Worm (Caenorhabditis elegans) whole organism, L4 larva: ENCODE results near the gene ZK686.2.

Experiments used
- F10B5.3 ChIP-seq: sonication (generic microtip); optimal IDR thresholded peaks from 2 replicates; lab custom pipeline; 2016; ENCODE audit warnings: mild to moderate bottlenecking, missing genetic modification characterization, missing compliant biosample characterization
- F26F4.8 ChIP-seq: fragments of 200-800 bp; sonication (Bioruptor generic); conservative IDR thresholded peaks from 2 replicates; pipeline ENCODE4 v1.3.6; 2022; ENCODE audit warnings: missing genetic modification characterization, missing compliant biosample characterization
- R02D3.7 ChIP-seq: fragments of 150-350 bp; sonication (generic microtip); optimal IDR thresholded peaks from 3 replicates; lab custom pipeline; 2014; ENCODE audit warnings: missing biosample characterization, missing genetic modification characterization
- T20F7.1 ChIP-seq: fragments of 200-800 bp; sonication (Bioruptor generic); optimal IDR thresholded peaks from 2 replicates; lab custom pipeline; 2018; ENCODE audit warnings: mild to moderate bottlenecking, missing genetic modification characterization, missing compliant biosample characterization
- aha-1 ChIP-seq: fragments of 150-350 bp; peaks from one replicate; lab custom pipeline; 2014; ENCODE audit warnings: missing biosample characterization, missing genetic modification characterization
- ceh-28 ChIP-seq: fragments of 150-350 bp; optimal IDR thresholded peaks from 2 replicates; lab custom pipeline; 2014; ENCODE audit warnings: missing biosample characterization, missing genetic modification reagents, missing genetic modification characterization
- ceh-32 ChIP-seq: sonication (generic microtip); optimal IDR thresholded peaks from 2 replicates; lab custom pipeline; 2016; ENCODE audit warnings: mild to moderate bottlenecking, missing genetic modification characterization, missing compliant biosample characterization; ENCODE audit not compliant: poor library complexity
- ceh-44 ChIP-seq: fragments of 200-800 bp; sonication (Bioruptor generic); IDR thresholded peaks from 2 replicates; pipeline ENCODE4 v1.3.6; 2022; ENCODE audit warnings: missing genetic modification reagents, missing genetic modification characterization, missing compliant biosample characterization
- ctbp-1 ChIP-seq: fragments of 200-800 bp; sonication (Bioruptor generic); IDR thresholded peaks from 2 replicates; pipeline ENCODE4 v1.3.6; 2022; ENCODE audit warnings: missing genetic modification reagents, missing genetic modification characterization, missing compliant biosample characterization
- daf-16 ChIP-seq, 3 experiments: sonication (generic microtip); optimal IDR thresholded peaks; 2 replicates each; lab custom pipeline; 2016 to 2017; ENCODE audit warnings: missing genetic modification characterization in 3 of 3, missing genetic modification reagents in 3 of 3, mild to moderate bottlenecking in 2 of 3, missing compliant biosample characterization in 2 of 3, missing biosample characterization in 1 of 3, moderate library complexity in 1 of 3
- dmd-6 ChIP-seq: fragments of 200-800 bp; sonication (Bioruptor generic); IDR thresholded peaks from 2 replicates; pipeline ENCODE4 v1.3.6; 2022; ENCODE audit warnings: missing genetic modification reagents, missing genetic modification characterization, missing compliant biosample characterization
- dmd-9 ChIP-seq: fragments of 200-800 bp; sonication (Bioruptor generic); IDR thresholded peaks from 2 replicates; pipeline ENCODE4 v1.3.6; 2022; ENCODE audit warnings: missing genetic modification reagents, missing genetic modification characterization, missing compliant biosample characterization
- dve-1 ChIP-seq: sonication (generic microtip); optimal IDR thresholded peaks from 2 replicates; lab custom pipeline; 2017; ENCODE audit warnings: antibody characterized with exemption, mild to moderate bottlenecking, missing genetic modification characterization, missing compliant biosample characterization; ENCODE audit not compliant: insufficient read depth
- egl-43 ChIP-seq: fragments of 200-800 bp; sonication (Bioruptor generic); IDR thresholded peaks from 2 replicates; pipeline ENCODE4 v1.3.6; 2022; ENCODE audit warnings: missing genetic modification reagents, missing genetic modification characterization, missing compliant biosample characterization
- hlh-11 ChIP-seq: fragments of 200-800 bp; sonication (Bioruptor generic); optimal IDR thresholded peaks from 2 replicates; lab custom pipeline; 2018; ENCODE audit warnings: mild to moderate bottlenecking, missing genetic modification characterization, missing compliant biosample characterization
- hlh-30 ChIP-seq: sonication (generic microtip); optimal IDR thresholded peaks from 2 replicates; lab custom pipeline; 2017; ENCODE audit warnings: antibody characterized with exemption, mild to moderate bottlenecking, missing genetic modification characterization, missing compliant biosample characterization; ENCODE audit not compliant: insufficient read depth
- hmg-1.1 ChIP-seq: fragments of 200-800 bp; sonication (Bioruptor generic); IDR thresholded peaks from 2 replicates; pipeline ENCODE4 v1.3.6; 2022; ENCODE audit warnings: missing genetic modification reagents, missing genetic modification characterization, missing compliant biosample characterization
- jun-1 ChIP-seq: fragments of 150-350 bp; optimal IDR thresholded peaks from 2 replicates; lab custom pipeline; 2014; ENCODE audit warnings: missing biosample characterization, missing genetic modification reagents, missing genetic modification characterization
- lin-1 ChIP-seq: fragments of 200-800 bp; sonication (Bioruptor generic); IDR thresholded peaks from 2 replicates; pipeline ENCODE4 v1.3.6; 2022; ENCODE audit warnings: missing genetic modification reagents, missing genetic modification characterization, missing compliant biosample characterization
- lin-15B ChIP-seq: fragments of 150-350 bp; sonication (generic microtip); optimal IDR thresholded peaks from 3 replicates; lab custom pipeline; 2014; ENCODE audit warnings: missing biosample characterization, missing genetic modification characterization
- lin-38 ChIP-seq: fragments of 200-800 bp; sonication (Bioruptor generic); IDR thresholded peaks from 2 replicates; pipeline ENCODE4 v1.3.6; 2022; ENCODE audit warnings: missing genetic modification reagents, missing genetic modification characterization, missing compliant biosample characterization
- lin-39 ChIP-seq: fragments of 150-350 bp; optimal IDR thresholded peaks from 2 replicates; lab custom pipeline; 2014; ENCODE audit warnings: missing biosample characterization, missing genetic modification reagents, missing genetic modification characterization
- lsy-2 ChIP-seq, 2 experiments: fragments of 150-350 bp in 1 of 2; sonication (generic microtip) in 1 of 2; optimal IDR thresholded peaks; 2 replicates each; lab custom pipeline; 2014 to 2017; ENCODE audit warnings: missing biosample characterization in 2 of 2, missing genetic modification characterization in 2 of 2
- madf-5 ChIP-seq, 2 experiments: fragments of 200-800 bp; sonication (Bioruptor generic); IDR thresholded peaks; 2 replicates each; pipeline ENCODE4 v1.3.6; 2022; ENCODE audit warnings: missing compliant biosample characterization in 2 of 2, missing genetic modification characterization in 2 of 2
- mxl-2 ChIP-seq: fragments of 200-800 bp; sonication (Bioruptor generic); conservative IDR thresholded peaks from 2 replicates; pipeline ENCODE4 v1.3.6; 2022; ENCODE audit warnings: missing genetic modification reagents, missing genetic modification characterization, missing compliant biosample characterization
- mxl-3 ChIP-seq: fragments of 200-800 bp; sonication (Bioruptor generic); optimal IDR thresholded peaks from 2 replicates; lab custom pipeline; 2018; ENCODE audit warnings: mild to moderate bottlenecking, missing genetic modification characterization, missing compliant biosample characterization
- nhr-28 ChIP-seq: fragments of 150-350 bp; optimal IDR thresholded peaks from 2 replicates; lab custom pipeline; 2014; ENCODE audit warnings: missing biosample characterization, missing genetic modification characterization
- nhr-42 ChIP-seq: fragments of 200-800 bp; sonication (Bioruptor generic); IDR thresholded peaks from 2 replicates; pipeline ENCODE4 v1.3.6; 2022; ENCODE audit warnings: missing genetic modification characterization, missing compliant biosample characterization
- nhr-48 ChIP-seq: sonication (generic microtip); optimal IDR thresholded peaks from 2 replicates; lab custom pipeline; 2016; ENCODE audit warnings: mild to moderate bottlenecking, missing genetic modification characterization, missing compliant biosample characterization
- nhr-77 ChIP-seq: fragments of 150-350 bp; optimal IDR thresholded peaks from 2 replicates; lab custom pipeline; 2014; ENCODE audit warnings: missing biosample characterization, missing genetic modification characterization
- php-3 ChIP-seq: fragments of 200-800 bp; sonication (Bioruptor generic); IDR thresholded peaks from 2 replicates; pipeline ENCODE4 v1.3.6; 2022; ENCODE audit warnings: missing genetic modification reagents, missing genetic modification characterization, missing compliant biosample characterization
- pqm-1 ChIP-seq: sonication (generic microtip); optimal IDR thresholded peaks from 2 replicates; lab custom pipeline; 2017; ENCODE audit warnings: missing biosample characterization, missing genetic modification characterization
- snpc-1.2 ChIP-seq: fragments of 200-800 bp; sonication (Bioruptor generic); IDR thresholded peaks from 2 replicates; pipeline ENCODE4 v1.3.6; 2022; ENCODE audit warnings: missing genetic modification reagents, missing genetic modification characterization, missing compliant biosample characterization
- tra-1 ChIP-seq: fragments of 200-800 bp; sonication (Bioruptor generic); IDR thresholded peaks from 2 replicates; pipeline ENCODE4 v1.3.6; 2022; ENCODE audit warnings: missing genetic modification reagents, missing genetic modification characterization, missing compliant biosample characterization
- unc-62 ChIP-seq, 3 experiments: fragments of 150-350 bp in 1 of 3; sonication (generic microtip); optimal IDR thresholded peaks in 2 of 3; peaks in 1 of 3; 1 replicate in 1 of 3; 2 replicates in 2 of 3; lab custom pipeline; 2014 to 2017; ENCODE audit warnings: missing biosample characterization in 3 of 3, missing genetic modification characterization in 3 of 3, missing genetic modification reagents in 3 of 3, missing genotype in 1 of 3
- zfp-3 ChIP-seq: fragments of 200-800 bp; sonication (Bioruptor generic); conservative IDR thresholded peaks from 2 replicates; pipeline ENCODE4 v1.3.6; 2022; ENCODE audit warnings: missing genetic modification reagents, missing genetic modification characterization, missing compliant biosample characterization
- zip-11 ChIP-seq: fragments of 200-800 bp; sonication (Bioruptor generic); IDR thresholded peaks from 2 replicates; pipeline ENCODE4 v1.3.6; 2022; ENCODE audit warnings: missing genetic modification characterization, missing compliant biosample characterization
- ztf-7 ChIP-seq: fragments of 150-350 bp; optimal IDR thresholded peaks from 2 replicates; lab custom pipeline; 2014; ENCODE audit warnings: missing biosample characterization, missing genetic modification characterization

The ZK686.2 gene

DNA sequence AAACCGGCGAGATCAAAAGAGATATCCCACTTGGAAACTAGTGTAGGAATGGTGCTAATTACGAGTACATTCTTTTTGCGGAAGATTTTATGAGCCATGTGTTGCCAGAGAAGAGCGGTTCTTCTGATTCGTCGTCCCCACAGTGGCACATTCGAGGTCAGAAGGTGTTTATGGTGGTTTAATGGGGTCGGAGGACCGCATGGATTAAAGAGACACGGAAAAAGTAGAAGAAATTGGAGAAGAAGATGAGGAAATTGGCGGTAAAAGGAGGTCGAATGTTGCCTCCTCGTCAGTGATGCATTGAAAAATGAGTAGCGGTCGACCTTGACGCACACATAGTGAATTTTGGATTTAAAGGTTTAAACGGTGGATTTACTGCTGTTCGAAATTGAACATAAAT, 32.3 kb downstream of the ZK686.2 start:
- TF ChIP-seq lin-1 (GFP tag; lab: Robert Waterston, UW) (0 out of 2 replicates have a peak, but pooled peaks have one; percentile 15), ctbp-1 (GFP tag; lab: Robert Waterston, UW) (no peak), ceh-44 (no peak), lin-39 (no peak)

DNA sequence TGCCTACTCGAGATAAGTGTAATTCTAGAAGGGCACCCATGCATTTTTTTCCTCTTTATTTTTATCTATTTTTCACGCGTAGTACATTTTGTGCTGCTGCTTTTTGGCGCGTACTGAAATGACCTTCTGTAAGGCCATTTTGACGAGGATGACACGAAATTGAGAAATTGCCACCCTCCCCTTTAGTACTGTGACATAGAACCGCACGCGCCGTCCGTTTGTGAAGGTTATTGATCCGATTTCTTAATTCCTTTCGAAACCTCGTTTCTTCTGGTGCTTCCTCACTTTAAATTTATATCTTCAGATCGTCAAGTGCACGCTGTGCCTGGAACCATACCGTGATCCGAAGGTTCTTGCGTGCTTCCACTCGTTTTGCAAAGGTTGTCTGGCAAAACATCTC, 34.8 kb downstream of the ZK686.2 start:
- TF ChIP-seq madf-5 (GFP tag; IDR thresholded peaks at IDR 0.05; lab: Robert Waterston, UW) (no peak), aha-1 (tag; lab: Kevin White, UChicago) (peak; percentile 36), ceh-32 (tag; lab: Kevin White, UChicago) (no peak), lin-15B (tag; lab: Kevin White, UChicago) (no peak), hlh-30 (tag; lab: Kevin White, UChicago) (no peak), nhr-42 (GFP tag; lab: Robert Waterston, UW) (no peak), pqm-1 (no peak), zip-11 (no peak), php-3 (GFP tag; lab: Robert Waterston, UW) (no peak), F10B5.3 (tag; lab: Kevin White, UChicago) (no peak), egl-43 (GFP tag; lab: Robert Waterston, UW) (0 out of 2 replicates have a peak, but pooled peaks have one; percentile 21)

DNA sequence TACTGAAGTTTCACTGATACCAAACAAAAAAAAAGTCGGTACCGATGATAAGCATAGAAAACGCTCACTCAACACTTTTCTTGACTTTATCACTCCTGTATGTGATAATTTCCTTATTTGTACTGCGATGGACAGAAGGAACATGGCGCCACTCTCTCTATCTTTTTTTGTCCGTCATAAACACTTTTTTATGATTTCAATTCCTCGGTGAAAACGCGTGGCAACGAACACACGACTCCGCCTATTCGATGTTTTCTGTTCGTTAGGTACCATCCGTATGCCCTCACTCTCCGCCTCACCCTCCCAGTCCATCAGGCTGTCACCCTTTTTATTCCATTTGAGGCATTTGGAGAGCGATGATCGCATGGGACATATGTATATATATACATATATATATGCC, 35.5 kb downstream of the ZK686.2 start:
- TF ChIP-seq madf-5 (GFP tag; IDR thresholded peaks at IDR 0.05; lab: Robert Waterston, UW) (0 out of 4 replicates have a peak, but pooled peaks of 1 of the 2 experiments have one; percentile 27), nhr-28 (tag; lab: Kevin White, UChicago) (peak; percentile 88), php-3 (GFP tag; lab: Robert Waterston, UW) (peak; percentile 50), F26F4.8 (GFP tag; lab: Robert Waterston, UW) (no peak), tra-1 (peak; percentile 44; the same call in 1 of the 2 replicates), lin-38 (GFP tag; lab: Robert Waterston, UW) (no peak), R02D3.7 (tag; lab: Kevin White, UChicago) (no peak), dmd-6 (GFP tag; lab: Robert Waterston, UW) (peak; percentile 75), mxl-2 (GFP tag; lab: Robert Waterston, UW) (no peak), nhr-48 (no peak), dmd-9 (GFP tag; lab: Robert Waterston, UW) (no peak), ceh-28 (tag; lab: Kevin White, UChicago) (no peak), egl-43 (GFP tag; lab: Robert Waterston, UW) (no peak), jun-1 (tag; lab: Kevin White, UChicago) (no peak), daf-16 (GFP tag; optimal IDR thresholded peaks at IDR 0.05; lab: Kevin White, UChicago) (no peak), daf-16 (tag; optimal IDR thresholded peaks at IDR 0.05; lab: Kevin White, UChicago) (peak; percentile 75), pqm-1 (peak; percentile 87), unc-62 (GFP tag; optimal IDR thresholded peaks at IDR 0.05 in 1 of 2; lab: Kevin White, UChicago) (peak in 1 of 2 experiments; percentile 2), unc-62 (tag; optimal IDR thresholded peaks at IDR 0.05; lab: Kevin White, UChicago) (no peak), dve-1 (tag; lab: Kevin White, UChicago) (peak; percentile 81), hlh-30 (tag; lab: Kevin White, UChicago) (peak; percentile 22), lsy-2 (tag; optimal IDR thresholded peaks at IDR 0.05; lab: Kevin White, UChicago) (peak in 1 of 2 experiments; percentile 43), ztf-7 (tag; lab: Kevin White, UChicago) (no peak), snpc-1.2 (no peak), T20F7.1 (peak; percentile 62), nhr-77 (tag; lab: Kevin White, UChicago) (peak; percentile 5), mxl-3 (peak; percentile 68), hlh-11 (tag; lab: Kevin White, UChicago) (peak; percentile 74), hmg-1.1 (peak; percentile 17; the same call in 1 of the 2 replicates), zfp-3 (peak; percentile 30; the same call in 1 of the 2 replicates)
